Fruit fly (Drosophila melanogaster): ENCODE results near the gene Surf6.

The Surf6 gene

dm6 chr3R:19891363-19891762 is 13.3 kb downstream of the Surf6 start (continued):
- TF ChIP-seq bsh (GFP tag; optimal IDR thresholded peaks at IDR 0.05), result no peak
- TF ChIP-seq row (GFP tag; IDR thresholded peaks at IDR 0.05), result peak; percentile 29; the same call in 1 of the 3 replicates
- TF ChIP-seq sens (GFP tag), result peak; percentile 74
- TF ChIP-seq CG32532 (GFP tag; IDR thresholded peaks at IDR 0.05), result peak; percentile 10; the same call in 1 of the 2 replicates

- peak; percentile 44; the same call in 1 of the 2 replicates for TF ChIP-seq CG32532 (GFP tag; IDR thresholded peaks at IDR 0.05)
- no peak for TF ChIP-seq kay (GFP tag; optimal IDR thresholded peaks at IDR 0.05)
- TF ChIP-seq Aef1 (GFP tag; IDR thresholded peaks at IDR 0.05), result no peak
- TF ChIP-seq CG2120 (GFP tag; optimal IDR thresholded peaks at IDR 0.05), result peak; percentile 32
- TF ChIP-seq Sox100B (GFP tag; optimal IDR thresholded peaks at IDR 0.05), result peak; percentile 38
- TF ChIP-seq CG34376 (GFP tag; optimal IDR thresholded peaks at IDR 0.05), result no peak
- no peak for TF ChIP-seq CG10321 (GFP tag; IDR thresholded peaks at IDR 0.05)
- peak; percentile 21 for TF ChIP-seq az2 (GFP tag; optimal IDR thresholded peaks at IDR 0.05)
- no peak for TF ChIP-seq CG4707 (GFP tag; optimal IDR thresholded peaks at IDR 0.05)
- TF ChIP-seq Meics (GFP tag; optimal IDR thresholded peaks at IDR 0.05), result peak; percentile 27
- TF ChIP-seq cas (GFP tag; IDR thresholded peaks at IDR 0.05), result 0 out of 2 replicates have a peak, but pooled peaks have one; percentile 23
- TF ChIP-seq BEAF-32 (GFP tag; optimal IDR thresholded peaks at IDR 0.05), result peak; percentile 41
- no peak for TF ChIP-seq CG13296 (GFP tag; optimal IDR thresholded peaks at IDR 0.05)
- TF ChIP-seq CG17612 (GFP tag; IDR thresholded peaks at IDR 0.05), result no peak
- peak; percentile 15; the same call in 1 of the 3 replicates for TF ChIP-seq z (GFP tag; IDR thresholded peaks at IDR 0.05)
- no peak for TF ChIP-seq gro (GFP tag; optimal IDR thresholded peaks at IDR 0.05)
- no peak for TF ChIP-seq CG31441 (GFP tag; IDR thresholded peaks at IDR 0.05)
- no peak for TF ChIP-seq CG3065 (GFP tag; optimal IDR thresholded peaks at IDR 0.05)
- peak; percentile 31 for TF ChIP-seq bcd (GFP tag; optimal IDR thresholded peaks at IDR 0.05)
- TF ChIP-seq seq (GFP tag; IDR thresholded peaks at IDR 0.05), result no peak
- TF ChIP-seq Sry-β (GFP tag; optimal IDR thresholded peaks at IDR 0.05), result peak; percentile 97
- no peak for TF ChIP-seq CG10209 (GFP tag; optimal IDR thresholded peaks at IDR 0.05)
- no peak for TF ChIP-seq luna (GFP tag; optimal IDR thresholded peaks at IDR 0.05)
- TF ChIP-seq Trl (optimal IDR thresholded peaks at IDR 0.05), result peak in 1 of 2 experiments; percentile 49
- TF ChIP-seq Trl (GFP tag; optimal IDR thresholded peaks at IDR 0.05), result no peak
- TF ChIP-seq gcm (GFP tag; optimal IDR thresholded peaks at IDR 0.05), result no peak
- peak; percentile 49 for TF ChIP-seq dmrt11E (tag; optimal IDR thresholded peaks at IDR 0.05)
- peak; percentile 71; the same call in 1 of the 3 replicates for TF ChIP-seq so (GFP tag; IDR thresholded peaks at IDR 0.05)
- peak; percentile 43 for TF ChIP-seq CG18262 (tag; optimal IDR thresholded peaks at IDR 0.05)
- TF ChIP-seq bigmax (GFP tag; optimal IDR thresholded peaks at IDR 0.05), result no peak
- TF ChIP-seq NC2α (GFP tag; optimal IDR thresholded peaks at IDR 0.05), result no peak
- peak; percentile 96 for TF ChIP-seq chinmo (GFP tag; IDR thresholded peaks at IDR 0.05; ENCODE audit: partially characterized antibody)
- peak; percentile 91 for TF ChIP-seq Deaf1 (tag; optimal IDR thresholded peaks at IDR 0.05)
- no peak for TF ChIP-seq D19B (GFP tag; optimal IDR thresholded peaks at IDR 0.05)
- peak; percentile 46; the same call in 1 of the 3 replicates for TF ChIP-seq CG11695 (GFP tag; IDR thresholded peaks at IDR 0.05)
- no peak for TF ChIP-seq HLH54F (GFP tag; optimal IDR thresholded peaks at IDR 0.05)
- no peak for TF ChIP-seq Max (GFP tag; optimal IDR thresholded peaks at IDR 0.05)
- no peak for TF ChIP-seq zf30C (GFP tag; optimal IDR thresholded peaks at IDR 0.05)
- TF ChIP-seq klu (GFP tag; IDR thresholded peaks at IDR 0.05), result no peak
- peak; percentile 46 for TF ChIP-seq CG2678 (tag; optimal IDR thresholded peaks at IDR 0.05)
- peak; percentile 30 for TF ChIP-seq HHEX (GFP tag; optimal IDR thresholded peaks at IDR 0.05)
- TF ChIP-seq amos (GFP tag; IDR thresholded peaks at IDR 0.05; ENCODE audit: partially characterized antibody), result peak; percentile 22; the same call in 1 of the 2 replicates
- TF ChIP-seq PHDP (tag; optimal IDR thresholded peaks at IDR 0.05), result peak; percentile 10
- no peak for TF ChIP-seq toy (GFP tag; IDR thresholded peaks at IDR 0.05)
- peak; percentile 30 for TF ChIP-seq CG13287 (GFP tag; IDR thresholded peaks at IDR 0.05; ENCODE audit: partially characterized antibody)
These were observed 14.2 kb downstream of the Surf6 start, which contains the start of gene CG4733 for dm6 chr3R:19890340-19890998. Gene CG4733, plus strand, starts transcription at chr3R:19890689.
